Fruit fly (Drosophila melanogaster) whole organism, embryonic: Measurements from ENCODE around the gene CG9673.

Experiments
- CG10565 ChIP-seq: fragments of 200-800 bp; sonication (Bioruptor generic); optimal IDR thresholded peaks from 3 replicates; lab custom pipeline; 2016; ENCODE audit warnings: missing biosample characterization, mild to moderate bottlenecking, missing genetic modification characterization
- CG12104 ChIP-seq: fragments of 200-800 bp; sonication (Bioruptor generic); optimal IDR thresholded peaks from 3 replicates; lab custom pipeline; 2016; ENCODE audit warnings: missing biosample characterization, missing genetic modification characterization
- CG12744 ChIP-seq: fragments of 200-800 bp; sonication (Bioruptor generic); optimal IDR thresholded peaks from 2 replicates; lab custom pipeline; 2016; ENCODE audit warnings: missing biosample characterization, missing genetic modification characterization
- CG13287 ChIP-seq: fragments of 200-800 bp; sonication (Bioruptor generic); IDR thresholded peaks from 2 replicates; pipeline ENCODE4 v1.3.6; 2022; ENCODE audit warnings: missing biosample characterization, missing genetic modification characterization; ENCODE audit not compliant: partially characterized antibody
- CG13894 ChIP-seq: fragments of 200-800 bp; sonication (Bioruptor generic); optimal IDR thresholded peaks from 3 replicates; lab custom pipeline; 2018; ENCODE audit warnings: missing biosample characterization, mild to moderate bottlenecking, missing genetic modification characterization, moderate library complexity
- CG17802 ChIP-seq: fragments of 200-800 bp; sonication (Bioruptor generic); optimal IDR thresholded peaks from 2 replicates; lab custom pipeline; 2018; ENCODE audit warnings: missing biosample characterization, mild to moderate bottlenecking, missing genetic modification characterization, moderate library complexity
- CG18262 ChIP-seq: fragments of 200-800 bp; optimal IDR thresholded peaks from 3 replicates; lab custom pipeline; 2019; ENCODE audit warnings: missing biosample characterization, mild to moderate bottlenecking, missing genetic modification characterization, moderate library complexity
- CG1832 ChIP-seq: fragments of 200-800 bp; sonication (Bioruptor generic); optimal IDR thresholded peaks from 2 replicates; lab custom pipeline; 2017; ENCODE audit warnings: missing biosample characterization, mild to moderate bottlenecking, missing genetic modification characterization, inconsistent platforms
- CG2199 ChIP-seq: fragments of 200-800 bp; sonication (Bioruptor generic); IDR thresholded peaks from 3 replicates; pipeline ENCODE4 v1.3.6; 2022; ENCODE audit warnings: missing biosample characterization, missing genetic modification characterization
- CG33557 ChIP-seq: fragments of 200-800 bp; sonication (Bioruptor generic); optimal IDR thresholded peaks from 2 replicates; lab custom pipeline; 2019; ENCODE audit warnings: missing biosample characterization, mild to moderate bottlenecking, missing genetic modification characterization, moderate library complexity
- CG34224 ChIP-seq: fragments of 200-800 bp; sonication (Bioruptor generic); IDR thresholded peaks from 3 replicates; pipeline ENCODE4 v1.3.6; 2022; ENCODE audit warnings: missing biosample characterization, missing genetic modification characterization; ENCODE audit not compliant: partially characterized antibody
- CG6689 ChIP-seq: fragments of 200-800 bp; sonication (Bioruptor generic); IDR thresholded peaks from 2 replicates; pipeline ENCODE4 v1.3.6; 2022; ENCODE audit warnings: missing biosample characterization, missing genetic modification characterization
- CG6765 ChIP-seq: fragments of 200-800 bp; sonication (Bioruptor generic); optimal IDR thresholded peaks from 3 replicates; lab custom pipeline; 2017; ENCODE audit warnings: missing biosample characterization, mild to moderate bottlenecking, missing genetic modification characterization
- CG8089 ChIP-seq: fragments of 200-800 bp; sonication (Bioruptor generic); optimal IDR thresholded peaks from 3 replicates; lab custom pipeline; 2016; ENCODE audit warnings: missing biosample characterization, missing genetic modification characterization
- CG8388 ChIP-seq: fragments of 200-800 bp; sonication (Bioruptor generic); optimal IDR thresholded peaks from 2 replicates; lab custom pipeline; 2019; ENCODE audit warnings: missing biosample characterization, mild to moderate bottlenecking, missing genetic modification characterization, moderate library complexity
- CG9727 ChIP-seq: fragments of 200-800 bp; sonication (Bioruptor generic); optimal IDR thresholded peaks from 3 replicates; lab custom pipeline; 2017; ENCODE audit warnings: missing biosample characterization, mild to moderate bottlenecking, missing genetic modification characterization
- CHES-1-like ChIP-seq: fragments of 200-800 bp; sonication (Bioruptor generic); optimal IDR thresholded peaks from 2 replicates; lab custom pipeline; 2016; ENCODE audit warnings: missing biosample characterization, missing genetic modification characterization
- Dll ChIP-seq: fragments of 200-800 bp; sonication (Bioruptor generic); IDR thresholded peaks from 4 replicates; pipeline ENCODE4 v1.3.6; 2022; ENCODE audit warnings: missing biosample characterization, missing genetic modification characterization; ENCODE audit not compliant: partially characterized antibody
- Ets65A ChIP-seq: fragments of 200-800 bp; sonication (Bioruptor generic); peaks from one replicate; lab custom pipeline; 2016; ENCODE audit warnings: missing biosample characterization, missing genetic modification characterization
- HHEX ChIP-seq: fragments of 200-800 bp; sonication (Bioruptor generic); optimal IDR thresholded peaks from 3 replicates; lab custom pipeline; 2017; ENCODE audit warnings: missing biosample characterization, mild to moderate bottlenecking, missing genetic modification characterization, missing genetic modification reagents
- Nf-YA ChIP-seq: fragments of 200-800 bp; sonication (Bioruptor generic); IDR thresholded peaks from 2 replicates; pipeline ENCODE4 v1.3.6; 2022; ENCODE audit warnings: missing biosample characterization, missing genetic modification characterization
- NfI ChIP-seq: fragments of 200-800 bp; sonication (Bioruptor generic); optimal IDR thresholded peaks from 3 replicates; lab custom pipeline; 2018; ENCODE audit warnings: missing biosample characterization, mild to moderate bottlenecking, missing genetic modification characterization, moderate library complexity
- Side ChIP-seq: fragments of 200-800 bp; sonication (Bioruptor generic); optimal IDR thresholded peaks from 2 replicates; lab custom pipeline; 2016; ENCODE audit warnings: missing biosample characterization, missing genetic modification characterization
- Spps ChIP-seq: fragments of 200-800 bp; sonication (Bioruptor generic); optimal IDR thresholded peaks from 2 replicates; lab custom pipeline; 2018; ENCODE audit warnings: missing biosample characterization, mild to moderate bottlenecking, missing genetic modification characterization
- Vsx1 ChIP-seq: fragments of 200-800 bp; sonication (Bioruptor generic); optimal IDR thresholded peaks from 2 replicates; lab custom pipeline; 2017; ENCODE audit warnings: missing biosample characterization, mild to moderate bottlenecking, missing genetic modification characterization, missing genetic modification reagents
- Xbp1 ChIP-seq: fragments of 200-800 bp; sonication (Bioruptor generic); optimal IDR thresholded peaks from 3 replicates; lab custom pipeline; 2016; ENCODE audit warnings: missing biosample characterization, mild to moderate bottlenecking, missing genetic modification characterization
- ash1 ChIP-seq: fragments of 200-800 bp; sonication (Bioruptor generic); optimal IDR thresholded peaks from 2 replicates; lab custom pipeline; 2018; ENCODE audit warnings: missing biosample characterization, mild to moderate bottlenecking, missing genetic modification characterization
- chinmo ChIP-seq: fragments of 200-800 bp; sonication (Bioruptor generic); IDR thresholded peaks from 4 replicates; pipeline ENCODE4 v1.3.6; 2022; ENCODE audit warnings: missing biosample characterization, missing genetic modification characterization; ENCODE audit not compliant: partially characterized antibody
- exex ChIP-seq: fragments of 200-800 bp; sonication (Bioruptor generic); optimal IDR thresholded peaks from 4 replicates; lab custom pipeline; 2018; ENCODE audit warnings: missing biosample characterization, mild to moderate bottlenecking, missing genetic modification characterization, moderate library complexity
- gcm2 ChIP-seq: fragments of 200-800 bp; sonication (Bioruptor generic); optimal IDR thresholded peaks from 2 replicates; lab custom pipeline; 2016; ENCODE audit warnings: missing biosample characterization, missing genetic modification characterization
- gro ChIP-seq: fragments of 200-800 bp; sonication (Bioruptor generic); optimal IDR thresholded peaks from 2 replicates; lab custom pipeline; 2016; ENCODE audit warnings: missing biosample characterization, missing genetic modification characterization
- her ChIP-seq: fragments of 200-800 bp; sonication (Bioruptor generic); optimal IDR thresholded peaks from 2 replicates; lab custom pipeline; 2016; ENCODE audit warnings: missing biosample characterization, missing genetic modification characterization
- ken ChIP-seq: fragments of 200-800 bp; sonication (Bioruptor generic); IDR thresholded peaks from 3 replicates; pipeline ENCODE4 v1.3.6; 2022; ENCODE audit warnings: missing biosample characterization, missing genetic modification characterization
- lab ChIP-seq: fragments of 200-800 bp; sonication (Bioruptor generic); optimal IDR thresholded peaks from 3 replicates; lab custom pipeline; 2017; ENCODE audit warnings: missing biosample characterization, missing genetic modification characterization, mild to moderate bottlenecking, moderate library complexity, missing genetic modification reagents
- mirr ChIP-seq: fragments of 200-800 bp; sonication (Bioruptor generic); optimal IDR thresholded peaks from 3 replicates; lab custom pipeline; 2018; ENCODE audit warnings: missing biosample characterization, mild to moderate bottlenecking, missing genetic modification characterization
- p53 ChIP-seq: fragments of 200-800 bp; sonication (Bioruptor generic); optimal IDR thresholded peaks from 2 replicates; lab custom pipeline; 2016; ENCODE audit warnings: missing biosample characterization, missing genetic modification characterization
- pita ChIP-seq: fragments of 200-800 bp; sonication (Bioruptor generic); optimal IDR thresholded peaks from 2 replicates; lab custom pipeline; 2017; ENCODE audit warnings: missing biosample characterization, mild to moderate bottlenecking, missing genetic modification characterization
- so ChIP-seq: fragments of 200-800 bp; sonication (Bioruptor generic); IDR thresholded peaks from 3 replicates; pipeline ENCODE4 v1.3.6; 2022; ENCODE audit warnings: missing biosample characterization, missing genetic modification characterization
- ssp ChIP-seq: fragments of 200-800 bp; sonication (Bioruptor generic); IDR thresholded peaks from 2 replicates; pipeline ENCODE4 v1.3.6; 2022; ENCODE audit warnings: missing biosample characterization, missing genetic modification characterization
- tna ChIP-seq: fragments of 200-800 bp; sonication (Bioruptor generic); IDR thresholded peaks from 2 replicates; pipeline ENCODE4 v1.3.6; 2022; ENCODE audit warnings: missing biosample characterization, missing genetic modification characterization; ENCODE audit not compliant: partially characterized antibody
- zf30C ChIP-seq: fragments of 200-800 bp; sonication (Bioruptor generic); optimal IDR thresholded peaks from 3 replicates; lab custom pipeline; 2018; ENCODE audit warnings: missing biosample characterization, mild to moderate bottlenecking, missing genetic modification characterization
- zfh1 ChIP-seq: fragments of 200-800 bp; sonication (Bioruptor generic); IDR thresholded peaks from 3 replicates; pipeline ENCODE4 v1.3.6; 2022; ENCODE audit warnings: missing biosample characterization, missing genetic modification characterization

Gene CG9673

dm6 chrX:16654931-16655409 lies 48.7 kb downstream of the CG9673 start, which contains the start of the genes Nemp and r (continued):
- TF ChIP-seq CG17802 (tag; lab: Kevin White, UChicago) (no peak), CG1832 (GFP tag; lab: Kevin White, UChicago) (no peak), her (no peak), CG13894 (no peak), CG12104 (GFP tag; lab: Kevin White, UChicago) (no peak), CG34224 (GFP tag; lab: Robert Waterston, UW) (0 out of 3 replicates have a peak, but pooled peaks have one; percentile 19), gro (no peak), CG33557 (GFP tag; lab: Kevin White, UChicago) (no peak), lab (GFP tag; lab: Kevin White, UChicago) (no peak), chinmo (GFP tag; lab: Robert Waterston, UW) (no peak), NfI (no peak), Spps (tag; lab: Kevin White, UChicago) (no peak), CG12744 (GFP tag; lab: Kevin White, UChicago) (no peak), CG18262 (tag; lab: Kevin White, UChicago) (no peak), p53 (peak; percentile 72), pita (GFP tag; lab: Kevin White, UChicago) (peak; percentile 84), CG2199 (GFP tag; lab: Robert Waterston, UW) (no peak), tna (0 out of 2 replicates have a peak, but pooled peaks have one; percentile 14), CG9727 (no peak), Nf-YA (no peak), mirr (GFP tag; lab: Kevin White, UChicago) (no peak), zfh1 (GFP tag; lab: Robert Waterston, UW) (no peak), Ets65A (GFP tag; lab: Kevin White, UChicago) (no peak), CG8388 (GFP tag; lab: Kevin White, UChicago) (no peak), HHEX (GFP tag; lab: Kevin White, UChicago) (no peak), gcm2 (no peak), CG10565 (GFP tag; lab: Kevin White, UChicago) (no peak), Side (no peak), Xbp1 (no peak), CG6765 (GFP tag; lab: Kevin White, UChicago) (no peak), ash1 (GFP tag; lab: Kevin White, UChicago) (no peak), zf30C (GFP tag; lab: Kevin White, UChicago) (no peak), ssp (GFP tag; lab: Robert Waterston, UW) (no peak), exex (tag; lab: Kevin White, UChicago) (no peak), Dll (GFP tag; lab: Robert Waterston, UW) (peak; percentile 81), CG8089 (GFP tag; lab: Kevin White, UChicago) (no peak), CHES-1-like (no peak), so (GFP tag; lab: Robert Waterston, UW) (no peak), Vsx1 (GFP tag; lab: Kevin White, UChicago) (no peak), CG13287 (GFP tag; lab: Robert Waterston, UW) (peak; percentile 74), CG6689 (no peak), ken (GFP tag; lab: Robert Waterston, UW) (no peak)
